Worm (Caenorhabditis elegans): Measurements from ENCODE around the gene psf-1.

Gene psf-1

DNA sequence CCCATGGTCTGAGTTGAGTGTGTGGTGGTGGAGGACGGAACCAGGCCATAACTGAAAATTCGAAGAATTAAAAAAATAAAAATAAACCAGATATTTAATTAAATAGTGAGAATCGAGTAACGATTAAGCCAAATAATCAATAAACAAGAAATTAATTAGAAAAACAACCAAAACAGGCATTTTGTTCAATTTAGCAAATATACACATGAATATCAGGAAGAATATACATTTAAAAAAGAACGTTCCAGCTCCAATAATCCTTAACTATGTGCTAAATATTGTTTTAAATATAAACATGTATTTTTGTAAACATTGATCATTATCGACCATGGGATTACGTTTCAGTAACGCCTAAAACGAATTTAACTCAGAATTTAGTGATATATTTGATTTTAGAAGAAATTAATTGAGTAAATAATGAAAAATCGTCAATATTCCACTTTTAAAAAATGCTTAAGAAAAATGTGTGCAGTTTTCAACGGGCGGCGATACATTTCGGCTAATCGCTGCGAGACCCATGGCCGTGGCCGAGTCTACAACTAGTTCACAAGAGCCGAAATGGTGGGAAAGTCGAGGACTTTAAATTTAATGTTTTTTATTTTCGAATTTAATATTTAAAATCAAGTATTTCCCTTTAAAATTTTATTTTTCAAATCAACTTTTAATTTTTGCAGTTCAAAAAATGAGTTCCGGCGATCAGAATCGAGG, at the start of gene psf-1, which contains the start of gene R53.4 (continued):
- no peak for TF ChIP-seq rpc-1 (optimal IDR thresholded peaks at IDR 0.05)
- TF ChIP-seq rpc-1 (tag; optimal IDR thresholded peaks at IDR 0.05): no peak
- no peak for TF ChIP-seq tbx-9 (tag; optimal IDR thresholded peaks at IDR 0.05; ENCODE audit: borderline replicate concordance)
- no peak for TF ChIP-seq F57C9.4 (tag; optimal IDR thresholded peaks at IDR 0.05)
- TF ChIP-seq nhr-90 (tag; optimal IDR thresholded peaks at IDR 0.05): no peak
- peak; percentile 70 for TF ChIP-seq D2030.7 (GFP tag; IDR thresholded peaks at IDR 0.05)
- no peak for TF ChIP-seq B0261.1 (tag; optimal IDR thresholded peaks at IDR 0.05)
- no peak for TF ChIP-seq nhr-179 (tag; optimal IDR thresholded peaks at IDR 0.05)
- no peak for TF ChIP-seq mel-28 (tag; optimal IDR thresholded peaks at IDR 0.05; ENCODE audit: borderline replicate concordance)
- peak; percentile 29 for TF ChIP-seq sptf-2 (GFP tag; optimal IDR thresholded peaks at IDR 0.05)
- no peak for TF ChIP-seq nhr-27 (tag; optimal IDR thresholded peaks at IDR 0.05)
- no peak for TF ChIP-seq ztf-25 (GFP tag; IDR thresholded peaks at IDR 0.05)
- no peak for TF ChIP-seq nfya-1 (tag; optimal IDR thresholded peaks at IDR 0.05; ENCODE audit: borderline replicate concordance, insufficient read depth)
- TF ChIP-seq sdz-38 (tag; optimal IDR thresholded peaks at IDR 0.05): no peak
- peak; percentile 47; the same call in 1 of the 2 replicates for TF ChIP-seq let-526 (GFP tag; IDR thresholded peaks at IDR 0.05)
- peak; percentile 57 for TF ChIP-seq dpl-1 (GFP tag; optimal IDR thresholded peaks at IDR 0.05)
- TF ChIP-seq die-1 (tag; optimal IDR thresholded peaks at IDR 0.05): no peak
- TF ChIP-seq ets-4 (GFP tag; optimal IDR thresholded peaks at IDR 0.05): no peak
- TF ChIP-seq zfh-2 (GFP tag; conservative IDR thresholded peaks at IDR 0.05): no peak
- peak; percentile 17 for TF ChIP-seq tbp1 (GFP tag; optimal IDR thresholded peaks at IDR 0.05)
- peak; percentile 78 for TF ChIP-seq ZK185.1 (tag; optimal IDR thresholded peaks at IDR 0.05; ENCODE audit: poor library complexity, severe bottlenecking)
- TF ChIP-seq aptf-3 (GFP tag; IDR thresholded peaks at IDR 0.05): no peak
- no peak for TF ChIP-seq hmg-20 (GFP tag; IDR thresholded peaks at IDR 0.05)
- no peak for TF ChIP-seq rec-8 (tag; optimal IDR thresholded peaks at IDR 0.05)
- peak; percentile 4 for TF ChIP-seq madf-10 (tag; optimal IDR thresholded peaks at IDR 0.05)
- no peak for TF ChIP-seq madf-3 (GFP tag; IDR thresholded peaks at IDR 0.05)
- no peak for TF ChIP-seq akir-1 (GFP tag; optimal IDR thresholded peaks at IDR 0.05)
- peak; percentile 58 for TF ChIP-seq ceh-91 (GFP tag; IDR thresholded peaks at IDR 0.05)
- peak; percentile 88 for TF ChIP-seq F33H1.4 (GFP tag; IDR thresholded peaks at IDR 0.05)
- TF ChIP-seq ztf-18 (tag; optimal IDR thresholded peaks at IDR 0.05): no peak
- no peak for TF ChIP-seq fkh-3 (tag; optimal IDR thresholded peaks at IDR 0.05)
- no peak for TF ChIP-seq lin-40 (tag; optimal IDR thresholded peaks at IDR 0.05)
- peak; percentile 62 for TF ChIP-seq madf-6 (GFP tag; IDR thresholded peaks at IDR 0.05)
- no peak for TF ChIP-seq mxl-1 (tag; optimal IDR thresholded peaks at IDR 0.05)
- no peak for TF ChIP-seq lag-1 (GFP tag; IDR thresholded peaks at IDR 0.05)
- TF ChIP-seq B0019.2 (GFP tag; conservative IDR thresholded peaks at IDR 0.05): no peak; the same call in 1 of the 2 replicates
- no peak for TF ChIP-seq nfyb-1 (GFP tag; IDR thresholded peaks at IDR 0.05)
- TF ChIP-seq lsy-27 (tag; optimal IDR thresholded peaks at IDR 0.05; ENCODE audit: borderline replicate concordance, insufficient read depth): no peak
- TF ChIP-seq F22D6.2 (tag; optimal IDR thresholded peaks at IDR 0.05): no peak
- peak; percentile 83 for TF ChIP-seq F23B12.7 (tag; optimal IDR thresholded peaks at IDR 0.05; ENCODE audit: insufficient read depth)
- no peak for TF ChIP-seq ceh-40 (GFP tag; IDR thresholded peaks at IDR 0.05)
- TF ChIP-seq C06A6.2 (GFP tag; conservative IDR thresholded peaks at IDR 0.05): no peak
- TF ChIP-seq snpc-1.1 (tag; optimal IDR thresholded peaks at IDR 0.05; ENCODE audit: insufficient read depth): no peak
- TF ChIP-seq ceh-79 (tag; optimal IDR thresholded peaks at IDR 0.05): no peak
- TF ChIP-seq snpc-1.3 (tag; optimal IDR thresholded peaks at IDR 0.05; ENCODE audit: insufficient read depth): peak; percentile 41
- no peak for TF ChIP-seq mes-4 (tag; optimal IDR thresholded peaks at IDR 0.05)
- TF ChIP-seq madf-8 (GFP tag; conservative IDR thresholded peaks at IDR 0.05): peak; percentile 19; the same call in 1 of the 2 replicates
